Worm (Caenorhabditis elegans) whole organism, young adult: ENCODE results near the gene C05C8.1.

Experiments used
- B0336.3 ChIP-seq: fragments of 200-800 bp; sonication (Bioruptor generic); IDR thresholded peaks from 2 replicates; pipeline ENCODE4 v1.3.6; 2022; ENCODE audit warnings: missing genetic modification characterization, missing compliant biosample characterization
- C17E4.6 ChIP-seq: fragments of 200-800 bp; sonication (Bioruptor generic); IDR thresholded peaks from 2 replicates; pipeline ENCODE4 v1.3.6; 2022; ENCODE audit warnings: missing genetic modification reagents, missing genetic modification characterization, missing compliant biosample characterization
- D2030.7 ChIP-seq: fragments of 200-800 bp; sonication (Bioruptor generic); IDR thresholded peaks from 2 replicates; pipeline ENCODE4 v1.3.6; 2022; ENCODE audit warnings: missing genetic modification reagents, missing genetic modification characterization, missing compliant biosample characterization
- F22D6.2 ChIP-seq: sonication (generic microtip); optimal IDR thresholded peaks from 2 replicates; lab custom pipeline; 2016; ENCODE audit warnings: mild to moderate bottlenecking, missing genetic modification characterization, missing compliant biosample characterization
- F23B12.7 ChIP-seq: sonication (generic microtip); optimal IDR thresholded peaks from 2 replicates; lab custom pipeline; 2017; ENCODE audit warnings: missing genetic modification characterization, mild to moderate bottlenecking, missing compliant biosample characterization, antibody characterized with exemption, moderate library complexity; ENCODE audit not compliant: insufficient read depth
- F33H1.4 ChIP-seq: fragments of 200-800 bp; sonication (Bioruptor generic); IDR thresholded peaks from 2 replicates; pipeline ENCODE4 v1.3.6; 2022; ENCODE audit warnings: missing genetic modification reagents, missing genetic modification characterization, missing compliant biosample characterization
- F49E8.2 ChIP-seq: sonication (generic microtip); optimal IDR thresholded peaks from 3 replicates; lab custom pipeline; 2017; ENCODE audit warnings: missing genetic modification characterization, mild to moderate bottlenecking, missing compliant biosample characterization, antibody characterized with exemption, moderate library complexity; ENCODE audit not compliant: insufficient read depth
- F52B5.7 ChIP-seq: sonication (generic microtip); optimal IDR thresholded peaks from 2 replicates; lab custom pipeline; 2016; ENCODE audit warnings: mild to moderate bottlenecking, missing genetic modification characterization, missing compliant biosample characterization
- F57C9.4 ChIP-seq: sonication (generic microtip); optimal IDR thresholded peaks from 2 replicates; lab custom pipeline; 2017; ENCODE audit warnings: mild to moderate bottlenecking, missing genetic modification characterization, missing compliant biosample characterization
- K12H6.12 ChIP-seq: fragments of 200-800 bp; sonication (Bioruptor generic); optimal IDR thresholded peaks from 2 replicates; lab custom pipeline; 2018; ENCODE audit warnings: mild to moderate bottlenecking, missing genetic modification characterization, missing compliant biosample characterization
- Y56A3A.18 ChIP-seq: fragments of 200-800 bp; sonication (Bioruptor generic); IDR thresholded peaks from 2 replicates; pipeline ENCODE4 v1.3.6; 2022; ENCODE audit warnings: missing genetic modification reagents, missing genetic modification characterization, missing compliant biosample characterization
- Y79H2A.3 ChIP-seq: fragments of 200-800 bp; sonication (Bioruptor generic); conservative IDR thresholded peaks from 2 replicates; pipeline ENCODE4 v1.3.6; 2022; ENCODE audit warnings: missing genetic modification reagents, missing genetic modification characterization, missing compliant biosample characterization
- Y95B8A.8 ChIP-seq: fragments of 200-800 bp; sonication (Bioruptor generic); IDR thresholded peaks from 2 replicates; pipeline ENCODE4 v1.3.6; 2022; ENCODE audit warnings: missing genetic modification reagents, missing genetic modification characterization, missing compliant biosample characterization
- attf-3 ChIP-seq: fragments of 200-800 bp; sonication (Bioruptor generic); conservative IDR thresholded peaks from 2 replicates; pipeline ENCODE4 v1.3.6; 2022; ENCODE audit warnings: missing genetic modification reagents, missing genetic modification characterization, missing compliant biosample characterization
- attf-6 ChIP-seq: fragments of 200-800 bp; sonication (Bioruptor generic); IDR thresholded peaks from 2 replicates; pipeline ENCODE4 v1.3.6; 2022; ENCODE audit warnings: missing genetic modification reagents, missing genetic modification characterization, missing compliant biosample characterization
- ccch-3 ChIP-seq: fragments of 200-800 bp; sonication (Bioruptor generic); optimal IDR thresholded peaks from 2 replicates; lab custom pipeline; 2018; ENCODE audit warnings: mild to moderate bottlenecking, missing genetic modification characterization, missing compliant biosample characterization
- ceh-27 ChIP-seq: fragments of 200-800 bp; sonication (Bioruptor generic); optimal IDR thresholded peaks from 2 replicates; lab custom pipeline; 2018; ENCODE audit warnings: mild to moderate bottlenecking, missing genetic modification characterization, moderate library complexity, missing compliant biosample characterization
- ceh-40 ChIP-seq: fragments of 200-800 bp; sonication (Bioruptor generic); IDR thresholded peaks from 2 replicates; pipeline ENCODE4 v1.3.6; 2022; ENCODE audit warnings: missing genetic modification characterization, missing compliant biosample characterization
- ceh-79 ChIP-seq: sonication (generic microtip); optimal IDR thresholded peaks from 2 replicates; lab custom pipeline; 2017; ENCODE audit warnings: mild to moderate bottlenecking, missing genetic modification characterization, missing compliant biosample characterization
- ceh-91 ChIP-seq: fragments of 200-800 bp; sonication (Bioruptor generic); IDR thresholded peaks from 2 replicates; pipeline ENCODE4 v1.3.6; 2022; ENCODE audit warnings: missing genetic modification reagents, missing genetic modification characterization, missing compliant biosample characterization
- chd-7 ChIP-seq: sonication (generic microtip); optimal IDR thresholded peaks from 2 replicates; lab custom pipeline; 2016; ENCODE audit warnings: mild to moderate bottlenecking, missing genetic modification characterization, moderate library complexity, missing compliant biosample characterization
- die-1 ChIP-seq: sonication (generic microtip); optimal IDR thresholded peaks from 2 replicates; lab custom pipeline; 2016; ENCODE audit warnings: missing genotype, mild to moderate bottlenecking, missing genetic modification characterization, missing compliant biosample characterization
- dpff-1 ChIP-seq: sonication (generic microtip); optimal IDR thresholded peaks from 2 replicates; lab custom pipeline; 2017; ENCODE audit warnings: mild to moderate bottlenecking, missing genetic modification characterization, missing compliant biosample characterization
- dpl-1 ChIP-seq: fragments of 150-350 bp; optimal IDR thresholded peaks from 2 replicates; lab custom pipeline; 2014; ENCODE audit warnings: missing biosample characterization, missing genetic modification reagents, missing genetic modification characterization
- egl-18 ChIP-seq: fragments of 200-800 bp; sonication (Bioruptor generic); IDR thresholded peaks from 2 replicates; pipeline ENCODE4 v1.3.6; 2022; ENCODE audit warnings: missing genetic modification reagents, missing genetic modification characterization, missing compliant biosample characterization
- egrh-3 ChIP-seq: fragments of 200-800 bp; sonication (Bioruptor generic); IDR thresholded peaks from 2 replicates; pipeline ENCODE4 v1.3.6; 2022; ENCODE audit warnings: missing genetic modification reagents, missing genetic modification characterization, missing compliant biosample characterization
- ets-4 ChIP-seq: fragments of 200-800 bp; sonication (Bioruptor generic); optimal IDR thresholded peaks from 2 replicates; lab custom pipeline; 2018; ENCODE audit warnings: mild to moderate bottlenecking, missing genetic modification characterization, missing compliant biosample characterization
- hrde-1 ChIP-seq: sonication (generic microtip); optimal IDR thresholded peaks from 2 replicates; lab custom pipeline; 2016; ENCODE audit warnings: missing genetic modification characterization, mild to moderate bottlenecking, missing compliant biosample characterization, moderate library complexity, missing genotype, missing genetic modification reagents, borderline replicate concordance
- lag-1 ChIP-seq: fragments of 200-800 bp; sonication (Bioruptor generic); IDR thresholded peaks from 2 replicates; pipeline ENCODE4 v1.3.6; 2022; ENCODE audit warnings: missing genetic modification reagents, missing genetic modification characterization, missing compliant biosample characterization
- let-607 ChIP-seq, 2 experiments: fragments of 200-800 bp in 1 of 2; sonication (Bioruptor generic) in 1 of 2; sonication (generic microtip) in 1 of 2; optimal IDR thresholded peaks; 2 replicates each; lab custom pipeline; 2016 to 2018; ENCODE audit warnings: mild to moderate bottlenecking in 2 of 2, missing compliant biosample characterization in 2 of 2, missing genetic modification characterization in 2 of 2, moderate library complexity in 2 of 2, missing genotype in 1 of 2
- lsl-1 ChIP-seq: fragments of 200-800 bp; sonication (Bioruptor generic); optimal IDR thresholded peaks from 2 replicates; lab custom pipeline; 2018; ENCODE audit warnings: mild to moderate bottlenecking, missing genetic modification characterization, moderate library complexity, missing compliant biosample characterization
- lsy-27 ChIP-seq: sonication (generic microtip); optimal IDR thresholded peaks from 2 replicates; lab custom pipeline; 2017; ENCODE audit warnings: missing genetic modification characterization, mild to moderate bottlenecking, missing compliant biosample characterization, antibody characterized with exemption, missing genotype, borderline replicate concordance; ENCODE audit not compliant: insufficient read depth
- madf-6 ChIP-seq: fragments of 200-800 bp; sonication (Bioruptor generic); IDR thresholded peaks from 2 replicates; pipeline ENCODE4 v1.3.6; 2022; ENCODE audit warnings: missing genetic modification reagents, missing genetic modification characterization, missing compliant biosample characterization
- madf-8 ChIP-seq: fragments of 200-800 bp; sonication (Bioruptor generic); conservative IDR thresholded peaks from 2 replicates; pipeline ENCODE4 v1.3.6; 2022; ENCODE audit warnings: missing genetic modification reagents, missing genetic modification characterization, missing compliant biosample characterization
- mcd-1 ChIP-seq: fragments of 200-800 bp; sonication (Bioruptor generic); IDR thresholded peaks from 2 replicates; pipeline ENCODE4 v1.3.6; 2022; ENCODE audit warnings: missing genetic modification reagents, missing genetic modification characterization, missing compliant biosample characterization
- nhr-80 ChIP-seq: sonication (generic microtip); optimal IDR thresholded peaks from 2 replicates; lab custom pipeline; 2016; ENCODE audit warnings: missing genetic modification characterization, missing compliant biosample characterization
- pha-4 ChIP-seq: fragments of 150-350 bp; sonication (generic microtip); optimal IDR thresholded peaks from 2 replicates; lab custom pipeline; 2014; ENCODE audit warnings: missing biosample characterization, missing genetic modification reagents, missing genetic modification characterization
- repo-1 ChIP-seq: sonication (generic microtip); optimal IDR thresholded peaks from 2 replicates; lab custom pipeline; 2017; ENCODE audit warnings: mild to moderate bottlenecking, missing genetic modification characterization, missing compliant biosample characterization
- rpc-1 ChIP-seq, 2 experiments: fragments of 150-350 bp in 1 of 2; sonication (generic microtip) in 1 of 2; optimal IDR thresholded peaks; 2 replicates each; lab custom pipeline; 2014 to 2018; ENCODE audit warnings: missing biosample characterization in 1 of 2, missing genetic modification characterization in 1 of 2, missing genetic modification reagents in 1 of 2, missing genotype in 1 of 2
- sdz-38 ChIP-seq: sonication (generic microtip); optimal IDR thresholded peaks from 2 replicates; lab custom pipeline; 2016; ENCODE audit warnings: missing genotype, missing genetic modification characterization, missing compliant biosample characterization
- sea-2 ChIP-seq: fragments of 200-800 bp; sonication (Bioruptor generic); IDR thresholded peaks from 2 replicates; pipeline ENCODE4 v1.3.6; 2022; ENCODE audit warnings: missing genetic modification characterization, missing compliant biosample characterization
- snpc-1.1 ChIP-seq: sonication (generic microtip); optimal IDR thresholded peaks from 2 replicates; lab custom pipeline; 2017; ENCODE audit warnings: missing genetic modification characterization, mild to moderate bottlenecking, missing compliant biosample characterization, antibody characterized with exemption, moderate library complexity, missing genotype, missing genetic modification reagents; ENCODE audit not compliant: insufficient read depth
- tlf-1 ChIP-seq: fragments of 200-800 bp; sonication (Bioruptor generic); optimal IDR thresholded peaks from 2 replicates; lab custom pipeline; 2018; ENCODE audit warnings: mild to moderate bottlenecking, missing genetic modification characterization, missing compliant biosample characterization
- zim-3 ChIP-seq: sonication (generic microtip); optimal IDR thresholded peaks from 2 replicates; lab custom pipeline; 2017; ENCODE audit warnings: mild to moderate bottlenecking, missing genetic modification characterization, moderate library complexity, missing compliant biosample characterization
- ztf-22 ChIP-seq: fragments of 200-800 bp; sonication (Bioruptor generic); optimal IDR thresholded peaks from 2 replicates; lab custom pipeline; 2018; ENCODE audit warnings: mild to moderate bottlenecking, missing genetic modification characterization, moderate library complexity, missing compliant biosample characterization
- ztf-26 ChIP-seq: sonication (generic microtip); optimal IDR thresholded peaks from 2 replicates; lab custom pipeline; 2017; ENCODE audit warnings: missing genetic modification characterization, missing compliant biosample characterization
- ztf-6 ChIP-seq: fragments of 200-800 bp; sonication (Bioruptor generic); IDR thresholded peaks from 2 replicates; pipeline ENCODE4 v1.3.6; 2022; ENCODE audit warnings: missing genetic modification reagents, missing genetic modification characterization, missing compliant biosample characterization

C05C8.1 gene

ce11 chrV:7196498-7196966 is 43.0 kb upstream of the C05C8.1 start, which contains the start of gene F09G2.2 (continued):
- TF ChIP-seq nhr-80 (tag; lab: Kevin White, UChicago) (peak; percentile 90), F23B12.7 (tag; lab: Kevin White, UChicago) (peak; percentile 61), ztf-26 (tag; lab: Kevin White, UChicago) (peak; percentile 85), ets-4 (GFP tag; lab: Kevin White, UChicago) (peak; percentile 42), sea-2 (no peak), F52B5.7 (tag; lab: Kevin White, UChicago) (no peak), repo-1 (tag; lab: Kevin White, UChicago) (no peak), Y95B8A.8 (GFP tag; lab: Robert Waterston, UW) (peak; percentile 84), Y56A3A.18 (no peak), F33H1.4 (GFP tag; lab: Robert Waterston, UW) (peak; percentile 79), let-607 (tag; optimal IDR thresholded peaks at IDR 0.05; lab: Kevin White, UChicago) (peak; percentile 2 to 69), F57C9.4 (tag; lab: Kevin White, UChicago) (no peak), attf-3 (GFP tag; lab: Robert Waterston, UW) (peak; percentile 73), ztf-22 (GFP tag; lab: Kevin White, UChicago) (peak; percentile 2), lag-1 (GFP tag; lab: Robert Waterston, UW) (no peak), die-1 (no peak), C17E4.6 (GFP tag; lab: Robert Waterston, UW) (peak; percentile 81), madf-8 (GFP tag; lab: Robert Waterston, UW) (peak; percentile 82), Y79H2A.3 (GFP tag; lab: Robert Waterston, UW) (no peak), tlf-1 (peak; percentile 84), snpc-1.1 (tag; lab: Kevin White, UChicago) (peak; percentile 56), egl-18 (GFP tag; lab: Robert Waterston, UW) (no peak), F49E8.2 (tag; lab: Kevin White, UChicago) (peak; percentile 9), ztf-6 (GFP tag; lab: Robert Waterston, UW) (no peak), rpc-1 (optimal IDR thresholded peaks at IDR 0.05; lab: Kevin White, UChicago) (no peak), rpc-1 (tag; optimal IDR thresholded peaks at IDR 0.05; lab: Kevin White, UChicago) (no peak), ceh-40 (no peak), mcd-1 (GFP tag; lab: Robert Waterston, UW) (peak; percentile 85), dpl-1 (GFP tag; lab: Kevin White, UChicago) (peak; percentile 90), lsl-1 (GFP tag; lab: Kevin White, UChicago) (peak; percentile 80), ceh-79 (tag; lab: Kevin White, UChicago) (no peak), B0336.3 (GFP tag; lab: Robert Waterston, UW) (peak; percentile 84), hrde-1 (tag; lab: Kevin White, UChicago) (peak; percentile 14), K12H6.12 (tag; lab: Kevin White, UChicago) (peak; percentile 79), ccch-3 (GFP tag; lab: Kevin White, UChicago) (no peak), attf-6 (GFP tag; lab: Robert Waterston, UW) (no peak), sdz-38 (no peak), lsy-27 (tag; lab: Kevin White, UChicago) (no peak), egrh-3 (GFP tag; lab: Robert Waterston, UW) (peak; percentile 58), zim-3 (tag; lab: Kevin White, UChicago) (no peak), pha-4 (peak; percentile 84), D2030.7 (GFP tag; lab: Robert Waterston, UW) (peak; percentile 88), ceh-91 (GFP tag; lab: Robert Waterston, UW) (peak; percentile 82), chd-7 (tag; lab: Kevin White, UChicago) (peak; percentile 33), ceh-27 (peak; percentile 88), F22D6.2 (tag; lab: Kevin White, UChicago) (peak; percentile 57), madf-6 (GFP tag; lab: Robert Waterston, UW) (peak; percentile 95), dpff-1 (tag; lab: Kevin White, UChicago) (no peak)
